Fruit fly (Drosophila melanogaster): Measurements from ENCODE around the gene mtgo.
A peak's percentile ranks its signal among the peaks of the same experiment; 100 is the strongest.

The mtgo gene

dm6 chr2L:16500469-16500868 is 44.3 kb upstream of the mtgo start (continued):
- TF ChIP-seq tap (tag; optimal IDR thresholded peaks at IDR 0.05) (peak; percentile 84), B-H1 (GFP tag; IDR thresholded peaks at IDR 0.05) (peak; percentile 86), CG13775 (GFP tag; optimal IDR thresholded peaks at IDR 0.05) (peak; percentile 85), ase (GFP tag; IDR thresholded peaks at IDR 0.05) (peak; percentile 86), al (GFP tag; IDR thresholded peaks at IDR 0.05) (peak; percentile 60; the same call in 1 of the 2 replicates), lmd (GFP tag; IDR thresholded peaks at IDR 0.05) (peak; percentile 95), Six4 (GFP tag; optimal IDR thresholded peaks at IDR 0.05) (peak; percentile 81), Dref (GFP tag; IDR thresholded peaks at IDR 0.05) (no peak), CG12299 (tag; optimal IDR thresholded peaks at IDR 0.05) (peak; percentile 83), zen2 (GFP tag; IDR thresholded peaks at IDR 0.05; ENCODE audit: partially characterized antibody) (no peak), Poxn (GFP tag; IDR thresholded peaks at IDR 0.05) (no peak), CG32767 (GFP tag; IDR thresholded peaks at IDR 0.05) (peak; percentile 88), Oli (tag; optimal IDR thresholded peaks at IDR 0.05) (peak; percentile 92), Mad (GFP tag; optimal IDR thresholded peaks at IDR 0.05) (peak; percentile 83), Asciz (GFP tag; optimal IDR thresholded peaks at IDR 0.05) (peak; percentile 77), CG8359 (GFP tag; optimal IDR thresholded peaks at IDR 0.05; ENCODE audit: borderline replicate concordance) (peak; percentile 58), CG6254 (GFP tag; optimal IDR thresholded peaks at IDR 0.05) (peak; percentile 70), chinmo (GFP tag; IDR thresholded peaks at IDR 0.05; ENCODE audit: partially characterized antibody) (no peak), CG18619 (GFP tag; optimal IDR thresholded peaks at IDR 0.05) (peak; percentile 87), run (tag; optimal IDR thresholded peaks at IDR 0.05) (peak; percentile 83), Jarid2 (GFP tag; optimal IDR thresholded peaks at IDR 0.05) (peak; percentile 44), CG11696 (GFP tag; IDR thresholded peaks at IDR 0.05) (peak; percentile 79), fd3F (GFP tag; optimal IDR thresholded peaks at IDR 0.05) (peak; percentile 82), ara (GFP tag; IDR thresholded peaks at IDR 0.05) (peak; percentile 97), Awh (GFP tag; IDR thresholded peaks at IDR 0.05) (peak; percentile 92), CG15073 (GFP tag; optimal IDR thresholded peaks at IDR 0.05) (peak; percentile 74), cwo (GFP tag; optimal IDR thresholded peaks at IDR 0.05) (peak; percentile 83), dimm (GFP tag; IDR thresholded peaks at IDR 0.05) (peak; percentile 79), croc (GFP tag; conservative IDR thresholded peaks at IDR 0.05) (peak; percentile 90), CG4328 (GFP tag; optimal IDR thresholded peaks at IDR 0.05) (peak; percentile 69), CG5180 (GFP tag; optimal IDR thresholded peaks at IDR 0.05) (peak; percentile 55), nau (GFP tag; optimal IDR thresholded peaks at IDR 0.05) (peak; percentile 72), Adf1 (GFP tag; IDR thresholded peaks at IDR 0.05) (peak; percentile 65), CG30020 (tag; optimal IDR thresholded peaks at IDR 0.05) (peak; percentile 59), CG18011 (GFP tag; optimal IDR thresholded peaks at IDR 0.05) (peak; percentile 62), Eip74EF (GFP tag; optimal IDR thresholded peaks at IDR 0.05) (peak in 1 of 2 experiments; percentile 79), NK7.1 (GFP tag; optimal IDR thresholded peaks at IDR 0.05) (peak; percentile 66), CG6272 (GFP tag; IDR thresholded peaks at IDR 0.05) (peak; percentile 90), CG17568 (GFP tag; optimal IDR thresholded peaks at IDR 0.05) (peak; percentile 85), CG7372 (GFP tag; IDR thresholded peaks at IDR 0.05) (peak; percentile 88), CG15601 (tag; optimal IDR thresholded peaks at IDR 0.05) (peak; percentile 88), CG10366 (GFP tag; IDR thresholded peaks at IDR 0.05) (peak; percentile 92), crp (GFP tag; optimal IDR thresholded peaks at IDR 0.05) (peak in 1 of 2 experiments; percentile 44), CG14667 (GFP tag; IDR thresholded peaks at IDR 0.05) (peak; percentile 92), bsh (GFP tag; optimal IDR thresholded peaks at IDR 0.05) (peak; percentile 61 to 97), Lim3 (GFP tag; IDR thresholded peaks at IDR 0.05) (peak; percentile 70; the same call in 1 of the 2 replicates), Pdp1 (GFP tag; optimal IDR thresholded peaks at IDR 0.05) (peak; percentile 82 to 94), lilli (GFP tag; optimal IDR thresholded peaks at IDR 0.05) (peak; percentile 91), CG18599 (GFP tag; optimal IDR thresholded peaks at IDR 0.05) (peak; percentile 91)

Measured in whole organism, embryonic.